Worm (Caenorhabditis elegans): ENCODE results near the gene npp-5.

npp-5 gene

DNA sequence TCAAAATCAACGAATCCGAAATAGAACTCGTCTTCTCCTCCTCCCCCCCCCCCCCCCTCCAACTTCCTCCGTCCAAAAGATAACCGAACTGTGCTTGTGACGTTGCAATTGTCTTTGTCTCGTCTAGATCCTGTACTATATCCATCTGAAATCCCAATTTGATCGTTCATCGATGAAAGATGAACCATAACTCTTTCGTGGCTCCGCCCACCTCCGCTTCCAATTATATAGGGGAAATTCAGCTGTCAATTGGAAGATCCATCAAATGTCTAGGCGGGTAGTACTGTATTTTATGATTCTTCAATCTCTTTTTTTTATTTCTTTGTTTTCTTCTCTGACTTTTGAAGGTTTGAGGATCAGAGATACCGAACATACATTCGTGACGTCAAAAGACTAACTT lies 45.8 kb upstream of the npp-5 start:
- peak; percentile 51 for TF ChIP-seq nhr-43 (tag; optimal IDR thresholded peaks at IDR 0.05; ENCODE audit: poor library complexity, severe bottlenecking)
- no peak for TF ChIP-seq sea-2 (GFP tag; optimal IDR thresholded peaks at IDR 0.05)

DNA sequence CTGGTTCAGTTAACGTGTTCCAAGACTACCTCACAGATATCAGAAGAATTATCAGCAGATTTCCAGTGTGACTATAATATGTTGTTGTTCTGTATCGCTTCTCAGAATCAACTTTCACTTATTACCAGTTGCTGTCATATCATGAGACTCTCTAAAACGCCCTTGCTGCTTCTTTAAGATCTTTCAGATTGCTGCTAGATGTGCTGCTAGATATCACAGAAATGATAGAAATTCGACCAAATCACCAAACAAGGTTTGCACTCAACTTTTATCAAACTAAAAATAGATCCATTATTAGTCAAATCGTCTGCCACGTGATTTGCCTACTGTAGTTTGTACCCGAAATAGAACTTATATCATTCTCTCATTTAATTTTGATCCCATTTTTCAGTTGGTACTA lies 44.9 kb upstream of the npp-5 start:
- TF ChIP-seq nhr-237 (tag; optimal IDR thresholded peaks at IDR 0.05): no peak
- TF ChIP-seq elt-3 (tag; optimal IDR thresholded peaks at IDR 0.05): no peak
- no peak for TF ChIP-seq nhr-25 (tag; optimal IDR thresholded peaks at IDR 0.05)
- no peak for TF ChIP-seq ztf-4 (tag; optimal IDR thresholded peaks at IDR 0.05)
- TF ChIP-seq nhr-77 (tag; optimal IDR thresholded peaks at IDR 0.05): no peak
- TF ChIP-seq skn-1 (tag; optimal IDR thresholded peaks at IDR 0.05): no peak
- no peak for TF ChIP-seq unc-39 (tag; optimal IDR thresholded peaks at IDR 0.05)

DNA sequence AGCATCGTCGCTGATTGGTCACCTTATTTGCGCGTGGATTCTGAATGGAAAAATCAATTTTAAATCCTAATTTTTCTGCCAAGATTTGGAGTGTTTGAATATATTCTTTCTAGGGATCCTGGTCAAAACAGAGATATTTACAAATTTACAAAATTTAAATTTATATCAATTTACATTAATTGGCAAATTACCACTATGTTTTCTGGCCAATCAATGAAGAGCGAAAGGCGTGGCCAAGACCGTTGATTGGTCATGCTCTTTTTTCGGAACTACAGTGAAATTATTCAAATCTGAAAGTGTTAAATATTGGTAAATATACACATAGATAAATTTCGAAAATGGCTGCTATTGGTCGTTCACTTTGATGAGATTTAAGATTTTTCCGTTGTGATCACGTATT lies 43.1 kb upstream of the npp-5 start:
- TF ChIP-seq pha-4 (tag; optimal IDR thresholded peaks at IDR 0.05) (no peak), egl-27 (tag; optimal IDR thresholded peaks at IDR 0.05) (no peak), nfya-1 (tag; optimal IDR thresholded peaks at IDR 0.05; ENCODE audit: insufficient read depth) (peak; percentile 67), ceh-16 (tag; optimal IDR thresholded peaks at IDR 0.05) (no peak), ceh-28 (tag; optimal IDR thresholded peaks at IDR 0.05) (no peak), pqm-1 (tag; optimal IDR thresholded peaks at IDR 0.05) (no peak), nhr-25 (tag; optimal IDR thresholded peaks at IDR 0.05) (no peak)

DNA sequence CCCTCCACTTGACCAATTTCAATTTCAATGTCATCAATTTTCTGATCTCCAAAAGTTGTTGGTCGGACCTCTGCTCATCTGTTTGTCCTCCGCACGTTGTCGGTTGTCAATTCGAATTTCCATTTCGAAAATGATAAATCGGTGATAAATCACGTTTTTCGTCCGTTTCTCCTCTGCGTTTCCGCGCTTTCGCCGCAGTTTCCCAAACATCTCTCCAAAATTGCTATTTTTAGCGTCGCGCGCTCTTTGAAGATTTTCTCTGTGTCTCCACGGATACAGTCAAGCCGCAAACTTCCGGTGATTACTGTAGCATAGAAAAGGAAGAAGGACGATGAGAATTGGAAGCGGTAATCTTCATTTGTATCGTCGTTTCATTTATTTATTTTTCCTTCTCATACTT lies 42.4 kb upstream of the npp-5 start:
- TF ChIP-seq tbx-2 (tag; optimal IDR thresholded peaks at IDR 0.05) (peak; percentile 48), daf-12 (tag; optimal IDR thresholded peaks at IDR 0.05) (no peak), nhr-23 (tag; optimal IDR thresholded peaks at IDR 0.05) (peak; percentile 51), ama-1 (optimal IDR thresholded peaks at IDR 0.05) (peak; percentile 17), nfya-1 (tag; optimal IDR thresholded peaks at IDR 0.05; ENCODE audit: insufficient read depth) (peak; percentile 20), nhr-12 (tag; optimal IDR thresholded peaks at IDR 0.05) (no peak), nhr-43 (tag; optimal IDR thresholded peaks at IDR 0.05; ENCODE audit: poor library complexity, severe bottlenecking) (peak; percentile 64), nhr-25 (tag; optimal IDR thresholded peaks at IDR 0.05) (peak; percentile 39)

DNA sequence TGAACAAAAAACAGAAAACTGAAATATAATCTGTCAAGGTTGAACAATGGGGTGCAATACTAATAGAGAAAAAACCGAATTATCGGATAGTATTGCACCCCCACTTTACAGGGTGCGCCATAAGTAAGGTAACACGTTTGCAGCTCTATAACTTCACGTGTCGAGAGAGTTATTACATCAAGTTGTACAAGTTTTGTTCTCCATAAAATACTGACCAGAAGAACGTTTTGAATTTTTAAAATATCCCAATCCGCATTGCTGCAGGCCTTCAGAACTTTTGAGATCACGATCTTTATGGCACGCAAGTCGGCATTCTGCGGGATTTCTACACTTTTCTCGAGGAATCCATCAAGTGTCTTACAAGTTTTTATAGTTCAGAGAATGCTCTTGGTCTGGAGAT lies 38.2 kb upstream of the npp-5 start:
- TF ChIP-seq R02D3.7 (tag; optimal IDR thresholded peaks at IDR 0.05) (no peak), lsy-12 (tag; optimal IDR thresholded peaks at IDR 0.05) (no peak), eor-1 (tag; optimal IDR thresholded peaks at IDR 0.05) (no peak), nhr-77 (tag; optimal IDR thresholded peaks at IDR 0.05) (no peak), nhr-67 (tag; optimal IDR thresholded peaks at IDR 0.05) (no peak)

DNA sequence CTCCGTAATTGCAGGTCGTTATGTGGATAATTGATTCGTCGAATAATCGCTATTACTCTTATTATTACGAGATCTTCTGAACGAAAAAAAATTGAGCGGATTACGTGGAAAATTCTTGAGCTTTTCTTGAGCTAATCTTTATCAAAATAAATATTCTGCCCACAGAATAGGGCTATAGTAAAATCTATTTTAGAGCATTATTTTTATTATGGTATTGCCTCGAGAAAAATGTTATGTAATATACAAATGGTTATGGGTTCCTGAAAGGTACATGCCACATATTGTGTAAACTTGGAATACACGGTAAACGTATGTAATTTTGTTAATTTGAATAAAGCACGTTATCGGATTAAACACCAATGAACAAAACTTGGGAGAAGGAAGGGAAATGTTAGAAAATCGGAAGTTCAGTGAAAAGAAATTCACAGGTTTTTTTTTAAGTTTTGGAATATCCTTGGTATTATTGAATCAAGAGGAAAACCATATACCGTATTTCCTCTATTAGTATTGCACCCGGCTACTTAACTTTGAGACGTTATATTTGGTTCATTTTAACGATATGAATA lies 37.7 kb upstream of the npp-5 start:
- TF ChIP-seq egl-5 (tag; optimal IDR thresholded peaks at IDR 0.05) (no peak), nhr-23 (tag; optimal IDR thresholded peaks at IDR 0.05) (peak; percentile 18), nhr-77 (tag; optimal IDR thresholded peaks at IDR 0.05) (peak; percentile 43), eor-1 (tag; optimal IDR thresholded peaks at IDR 0.05) (no peak), jun-1 (tag; optimal IDR thresholded peaks at IDR 0.05) (no peak), lin-15B (tag; optimal IDR thresholded peaks at IDR 0.05) (no peak), fkh-10 (GFP tag; optimal IDR thresholded peaks at IDR 0.05) (no peak), unc-39 (tag; optimal IDR thresholded peaks at IDR 0.05) (no peak), zag-1 (tag; optimal IDR thresholded peaks at IDR 0.05) (no peak), nhr-25 (tag; optimal IDR thresholded peaks at IDR 0.05) (peak; percentile 46), tbx-2 (tag; optimal IDR thresholded peaks at IDR 0.05) (peak; percentile 30), lsy-12 (tag; optimal IDR thresholded peaks at IDR 0.05) (no peak), ceh-16 (tag; optimal IDR thresholded peaks at IDR 0.05) (no peak), nfya-1 (tag; optimal IDR thresholded peaks at IDR 0.05; ENCODE audit: insufficient read depth) (no peak), ama-1 (optimal IDR thresholded peaks at IDR 0.05) (peak; percentile 2), unc-62 (GFP tag; optimal IDR thresholded peaks at IDR 0.05) (no peak), fkh-2 (tag; optimal IDR thresholded peaks at IDR 0.05) (no peak), ceh-82 (tag; optimal IDR thresholded peaks at IDR 0.05) (no peak), nhr-76 (tag; optimal IDR thresholded peaks at IDR 0.05) (no peak), mdl-1 (tag; optimal IDR thresholded peaks at IDR 0.05) (no peak), elt-2 (tag; optimal IDR thresholded peaks at IDR 0.05) (no peak), aly-2 (tag; optimal IDR thresholded peaks at IDR 0.05) (peak; percentile 54), fos-1 (tag; optimal IDR thresholded peaks at IDR 0.05) (no peak), ceh-28 (tag; optimal IDR thresholded peaks at IDR 0.05) (peak; percentile 29), pha-4 (tag; optimal IDR thresholded peaks at IDR 0.05) (peak; percentile 58), nhr-67 (tag; optimal IDR thresholded peaks at IDR 0.05) (peak; percentile 1), sea-2 (GFP tag; optimal IDR thresholded peaks at IDR 0.05) (no peak), ztf-4 (tag; optimal IDR thresholded peaks at IDR 0.05) (peak; percentile 82), lin-39 (tag; optimal IDR thresholded peaks at IDR 0.05) (no peak), nhr-237 (tag; optimal IDR thresholded peaks at IDR 0.05) (no peak), snpc-4 (tag; optimal IDR thresholded peaks at IDR 0.05) (no peak), nhr-43 (tag; optimal IDR thresholded peaks at IDR 0.05; ENCODE audit: poor library complexity, severe bottlenecking) (peak; percentile 72)

Measured in whole organism, L3 larva.